Fruit fly (Drosophila melanogaster) S2 (cell line): ENCODE measurements around the gene CG9389.

Source experiments
- CG8478 ChIP-seq: fragments of >200 bp; optimal IDR thresholded peaks from 2 replicates; lab custom pipeline; 2018
- CTCF ChIP-seq, 2 experiments: fragments of >200 bp; optimal IDR thresholded peaks; 2 replicates each; lab custom pipeline; 2018

DNA sequence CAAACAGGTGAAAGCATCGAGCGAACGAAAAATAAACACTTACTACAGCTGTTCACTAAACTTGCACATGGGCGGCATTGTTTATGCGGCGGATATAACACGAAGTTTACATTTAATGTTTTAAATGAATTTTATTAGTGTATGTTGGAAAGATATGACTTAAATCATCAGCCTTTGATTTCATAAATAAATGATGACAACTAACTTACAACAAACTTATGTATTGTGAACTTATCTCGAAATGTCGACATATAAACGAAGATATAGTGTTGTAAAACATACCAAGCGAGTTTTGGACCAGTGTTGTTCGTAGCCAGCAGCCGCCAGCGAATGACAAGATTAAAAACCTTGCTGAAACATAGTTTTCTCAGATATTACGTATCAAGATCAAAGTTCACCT, 34.0 kb upstream of the CG9389 start, which contains the start of the genes CG11309 and CG7632:
- no peak for TF ChIP-seq CG8478
- no peak for TF ChIP-seq CTCF (optimal IDR thresholded peaks at IDR 0.05; lab: Kevin White, UChicago)
